Worm (Caenorhabditis elegans) whole organism, L3 larva: ENCODE results near the gene H09F14.1.

Experiments
- R02D3.7 ChIP-seq: fragments of 150-350 bp; optimal IDR thresholded peaks from 2 replicates; lab custom pipeline; 2014; ENCODE audit warnings: missing biosample characterization, missing genetic modification characterization
- daf-12 ChIP-seq: fragments of 150-350 bp; optimal IDR thresholded peaks from 2 replicates; lab custom pipeline; 2014; ENCODE audit warnings: missing biosample characterization, missing genetic modification reagents, missing genetic modification characterization
- elt-2 ChIP-seq: sonication (generic microtip); optimal IDR thresholded peaks from 2 replicates; lab custom pipeline; 2016; ENCODE audit warnings: missing genetic modification reagents, mild to moderate bottlenecking, missing genetic modification characterization, missing compliant biosample characterization
- elt-3 ChIP-seq, 3 experiments: fragments of 150-350 bp in 1 of 3; sonication (generic microtip) in 2 of 3; optimal IDR thresholded peaks; 2 replicates in 2 of 3; 4 replicates in 1 of 3; lab custom pipeline; 2014 to 2017; ENCODE audit warnings: missing biosample characterization in 3 of 3, missing genetic modification characterization in 3 of 3
- eor-1 ChIP-seq, 2 experiments: fragments of 150-350 bp; optimal IDR thresholded peaks; 2 replicates each; lab custom pipeline; 2014 to 2018; ENCODE audit warnings: missing biosample characterization in 2 of 2, missing genetic modification characterization in 2 of 2
- fkh-2 ChIP-seq: fragments of 150-350 bp; optimal IDR thresholded peaks from 2 replicates; lab custom pipeline; 2014; ENCODE audit warnings: missing biosample characterization, missing genetic modification reagents, missing genetic modification characterization
- lin-15B ChIP-seq: fragments of 150-350 bp; optimal IDR thresholded peaks from 2 replicates; lab custom pipeline; 2014; ENCODE audit warnings: missing biosample characterization, missing genetic modification characterization
- nfya-1 ChIP-seq: sonication (generic microtip); optimal IDR thresholded peaks from 2 replicates; lab custom pipeline; 2017; ENCODE audit warnings: missing genetic modification characterization, mild to moderate bottlenecking, missing compliant biosample characterization, antibody characterized with exemption, moderate library complexity; ENCODE audit not compliant: insufficient read depth
- nhr-11 ChIP-seq: fragments of 150-350 bp; optimal IDR thresholded peaks from 2 replicates; lab custom pipeline; 2014; ENCODE audit warnings: missing biosample characterization, missing genetic modification characterization
- nhr-12 ChIP-seq: fragments of 150-350 bp; optimal IDR thresholded peaks from 2 replicates; lab custom pipeline; 2014; ENCODE audit warnings: missing biosample characterization, missing genetic modification characterization
- nhr-28 ChIP-seq: fragments of 150-350 bp; optimal IDR thresholded peaks from 2 replicates; lab custom pipeline; 2014; ENCODE audit warnings: missing biosample characterization, missing genetic modification characterization
- nhr-43 ChIP-seq: sonication (generic microtip); optimal IDR thresholded peaks from 2 replicates; lab custom pipeline; 2016; ENCODE audit warnings: mild to moderate bottlenecking, missing genetic modification characterization, missing compliant biosample characterization; ENCODE audit not compliant: poor library complexity, severe bottlenecking
- nhr-77 ChIP-seq: fragments of 150-350 bp; optimal IDR thresholded peaks from 2 replicates; lab custom pipeline; 2014; ENCODE audit warnings: missing biosample characterization, missing genetic modification characterization
- pqm-1 ChIP-seq: fragments of 150-350 bp; optimal IDR thresholded peaks from 2 replicates; lab custom pipeline; 2017; ENCODE audit warnings: missing biosample characterization, missing genetic modification characterization, inconsistent platforms
- skn-1 ChIP-seq: fragments of 150-350 bp; optimal IDR thresholded peaks from 2 replicates; lab custom pipeline; 2014; ENCODE audit warnings: missing biosample characterization, missing genetic modification characterization
- snpc-4 ChIP-seq: fragments of 150-350 bp; optimal IDR thresholded peaks from 2 replicates; lab custom pipeline; 2014; ENCODE audit warnings: missing biosample characterization, missing genetic modification characterization
- tbx-2 ChIP-seq: sonication (generic microtip); optimal IDR thresholded peaks from 2 replicates; lab custom pipeline; 2016; ENCODE audit warnings: mild to moderate bottlenecking, missing genetic modification characterization, missing compliant biosample characterization
- ztf-4 ChIP-seq: fragments of 150-350 bp; optimal IDR thresholded peaks from 2 replicates; lab custom pipeline; 2014; ENCODE audit warnings: missing biosample characterization, missing genetic modification characterization

Gene H09F14.1

ce11 chrV:10564140-10564539 lies 51.3 kb downstream of the H09F14.1 start:
- TF ChIP-seq daf-12 (tag; lab: Kevin White, UChicago) (no peak), R02D3.7 (no peak)

ce11 chrV:10562817-10563216 lies 52.6 kb downstream of the H09F14.1 start:
- TF ChIP-seq nhr-28 (tag; lab: Kevin White, UChicago) (no peak), daf-12 (tag; lab: Kevin White, UChicago) (no peak), nhr-43 (tag; lab: Kevin White, UChicago) (no peak), fkh-2 (tag; lab: Kevin White, UChicago) (no peak), pqm-1 (peak; percentile 49), ztf-4 (no peak), skn-1 (tag; lab: Kevin White, UChicago) (peak; percentile 27), nhr-11 (tag; lab: Kevin White, UChicago) (no peak), nhr-12 (tag; lab: Kevin White, UChicago) (no peak), elt-2 (peak; percentile 81), eor-1 (tag; optimal IDR thresholded peaks at IDR 0.05; lab: Kevin White, UChicago) (no peak), nfya-1 (tag; lab: Kevin White, UChicago) (no peak), lin-15B (tag; lab: Kevin White, UChicago) (no peak), tbx-2 (no peak), snpc-4 (no peak), nhr-77 (tag; lab: Kevin White, UChicago) (no peak), elt-3 (tag; optimal IDR thresholded peaks at IDR 0.05; lab: Kevin White, UChicago) (no peak)
- TF ChIP-seq, all 47 proteins: peak for 3
